Fruit fly (Drosophila melanogaster): Measurements from ENCODE around the gene CG4995.

CG4995 gene

DNA sequence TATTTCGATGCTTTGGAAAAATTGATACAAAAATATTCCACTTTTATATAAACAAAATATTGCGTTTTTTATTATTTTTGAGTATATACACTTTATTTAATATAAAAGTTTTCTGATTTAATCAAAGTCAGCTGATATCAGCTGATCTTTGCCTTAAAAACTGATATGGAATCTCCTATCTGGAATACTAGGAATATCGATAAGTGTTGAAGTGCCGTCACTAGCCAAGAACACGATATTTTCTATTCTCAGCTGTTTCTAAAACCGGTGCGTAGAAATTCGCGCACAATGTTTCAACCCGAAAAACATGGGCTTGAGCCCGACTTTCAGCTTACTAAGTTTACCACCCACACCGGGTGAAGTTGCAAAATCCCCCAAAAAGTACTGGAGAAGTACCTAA lies 20.2 kb downstream of the CG4995 start, which contains the start of gene Sps2 (continued):
- TF ChIP-seq MESR4 (GFP tag; optimal IDR thresholded peaks at IDR 0.05) = peak; percentile 10
- TF ChIP-seq Opbp (GFP tag; IDR thresholded peaks at IDR 0.05; ENCODE audit: partially characterized antibody) = peak; percentile 83
- TF ChIP-seq schlank (tag; optimal IDR thresholded peaks at IDR 0.05) = no peak
- TF ChIP-seq CG18011 (GFP tag; optimal IDR thresholded peaks at IDR 0.05) = no peak
- TF ChIP-seq Dref (GFP tag; IDR thresholded peaks at IDR 0.05) = peak; percentile 72
- TF ChIP-seq Stat92E (GFP tag; optimal IDR thresholded peaks at IDR 0.05) = peak in 1 of 3 experiments; percentile 39
- TF ChIP-seq Mes4 (GFP tag; optimal IDR thresholded peaks at IDR 0.05) = no peak
- TF ChIP-seq CG2712 (tag; optimal IDR thresholded peaks at IDR 0.05) = peak; percentile 45
- no peak for TF ChIP-seq sd (tag; optimal IDR thresholded peaks at IDR 0.05)
- TF ChIP-seq CG11723 (GFP tag; optimal IDR thresholded peaks at IDR 0.05) = no peak
- no peak for TF ChIP-seq salm (tag; optimal IDR thresholded peaks at IDR 0.05)
- TF ChIP-seq D19B (GFP tag; optimal IDR thresholded peaks at IDR 0.05) = no peak
- TF ChIP-seq CG4820 (GFP tag; optimal IDR thresholded peaks at IDR 0.05) = no peak
- no peak for TF ChIP-seq PHDP (tag; optimal IDR thresholded peaks at IDR 0.05)
- no peak for TF ChIP-seq vnd (GFP tag; IDR thresholded peaks at IDR 0.05; ENCODE audit: partially characterized antibody)
- no peak for TF ChIP-seq prd (optimal IDR thresholded peaks at IDR 0.05)
- TF ChIP-seq prd (GFP tag; IDR thresholded peaks at IDR 0.05) = no peak
- peak; percentile 78 for TF ChIP-seq BEAF-32 (GFP tag; optimal IDR thresholded peaks at IDR 0.05)
- no peak for TF ChIP-seq otp (GFP tag; IDR thresholded peaks at IDR 0.05)
- TF ChIP-seq NFAT (GFP tag; IDR thresholded peaks at IDR 0.05) = no peak; the same call in 1 of the 2 replicates
- peak; percentile 12 for TF ChIP-seq gfzf (GFP tag; optimal IDR thresholded peaks at IDR 0.05)
- TF ChIP-seq CG1792 (GFP tag; optimal IDR thresholded peaks at IDR 0.05) = no peak
- TF ChIP-seq Tbp (GFP tag; optimal IDR thresholded peaks at IDR 0.05) = no peak
- peak; percentile 75; the same call in 2 of the 3 replicates for TF ChIP-seq knrl (GFP tag; IDR thresholded peaks at IDR 0.05; ENCODE audit: partially characterized antibody)
- TF ChIP-seq CG31224 (GFP tag; IDR thresholded peaks at IDR 0.05) = no peak
- no peak for TF ChIP-seq CG9437 (GFP tag; optimal IDR thresholded peaks at IDR 0.05)
- TF ChIP-seq chm (GFP tag; IDR thresholded peaks at IDR 0.05) = no peak
- TF ChIP-seq CG11696 (GFP tag; IDR thresholded peaks at IDR 0.05) = no peak
- peak; percentile 11 for TF ChIP-seq Xbp1 (GFP tag; optimal IDR thresholded peaks at IDR 0.05)
- TF ChIP-seq CG17829 (tag; optimal IDR thresholded peaks at IDR 0.05) = peak; percentile 42
- no peak for TF ChIP-seq CG9876 (GFP tag; optimal IDR thresholded peaks at IDR 0.05)
- no peak for TF ChIP-seq Lhr (GFP tag; optimal IDR thresholded peaks at IDR 0.05)
- no peak for TF ChIP-seq Ets65A (GFP tag)
- no peak for TF ChIP-seq Mad (GFP tag; optimal IDR thresholded peaks at IDR 0.05)
- no peak for TF ChIP-seq Kr (GFP tag; optimal IDR thresholded peaks at IDR 0.05)
- TF ChIP-seq CG18599 (GFP tag; optimal IDR thresholded peaks at IDR 0.05) = no peak
- no peak for TF ChIP-seq B-H2 (GFP tag; optimal IDR thresholded peaks at IDR 0.05)
- TF ChIP-seq CG14050 (GFP tag; IDR thresholded peaks at IDR 0.05) = no peak
- no peak for TF ChIP-seq Dbx (GFP tag; IDR thresholded peaks at IDR 0.05)
- peak; percentile 54 for TF ChIP-seq pzg (GFP tag; optimal IDR thresholded peaks at IDR 0.05)
- no peak for TF ChIP-seq Ets97D (GFP tag; optimal IDR thresholded peaks at IDR 0.05)
- no peak for TF ChIP-seq ro (GFP tag; IDR thresholded peaks at IDR 0.05)
- TF ChIP-seq Gsc (GFP tag; IDR thresholded peaks at IDR 0.05) = no peak
- peak; percentile 52 for TF ChIP-seq CG34376 (GFP tag; optimal IDR thresholded peaks at IDR 0.05)
- peak; percentile 18 for TF ChIP-seq lilli (GFP tag; optimal IDR thresholded peaks at IDR 0.05)
- TF ChIP-seq insv (GFP tag; optimal IDR thresholded peaks at IDR 0.05) = no peak
- TF ChIP-seq Hand (GFP tag; optimal IDR thresholded peaks at IDR 0.05) = no peak
- no peak for TF ChIP-seq CG33213 (GFP tag; optimal IDR thresholded peaks at IDR 0.05)
- peak; percentile 59; the same call in 1 of the 2 replicates for TF ChIP-seq Bgb (GFP tag; IDR thresholded peaks at IDR 0.05; ENCODE audit: partially characterized antibody)
- peak in 1 of 2 experiments; percentile 27 for TF ChIP-seq Pdp1 (GFP tag; optimal IDR thresholded peaks at IDR 0.05)
- no peak for TF ChIP-seq Lpt (GFP tag; optimal IDR thresholded peaks at IDR 0.05)
